Worm (Caenorhabditis elegans): ENCODE results near the gene C54E4.4.

DNA sequence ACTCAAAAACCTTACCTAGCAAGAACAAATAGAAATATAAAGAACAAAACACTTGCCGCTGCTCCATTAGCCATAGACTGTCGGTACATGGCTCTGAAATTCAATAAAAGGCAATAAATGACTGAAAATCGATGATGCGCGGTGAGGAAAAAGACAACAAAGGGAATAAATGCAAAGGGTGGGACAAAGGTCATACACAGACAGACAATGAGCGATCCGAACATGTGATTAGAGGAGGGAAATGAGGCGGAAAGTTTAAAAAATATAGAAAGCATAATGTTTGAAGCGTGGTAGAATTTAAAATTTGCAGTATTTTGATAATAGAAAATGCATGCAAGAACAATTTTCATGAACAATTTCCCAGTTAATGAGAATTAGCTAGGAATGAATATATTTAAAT lies 27.9 kb downstream of the C54E4.4 start, which contains the start of gene C54E4.12:
- TF ChIP-seq lin-39 (tag; optimal IDR thresholded peaks at IDR 0.05): no peak
- TF ChIP-seq nhr-237 (tag; optimal IDR thresholded peaks at IDR 0.05): no peak
- no peak for TF ChIP-seq fos-1 (tag; optimal IDR thresholded peaks at IDR 0.05)
- TF ChIP-seq tbx-2 (tag; optimal IDR thresholded peaks at IDR 0.05): no peak
- TF ChIP-seq mdl-1 (tag; optimal IDR thresholded peaks at IDR 0.05): no peak
- TF ChIP-seq unc-62 (GFP tag; optimal IDR thresholded peaks at IDR 0.05): no peak
- no peak for TF ChIP-seq nhr-11 (tag; optimal IDR thresholded peaks at IDR 0.05)
- no peak for TF ChIP-seq jun-1 (tag; optimal IDR thresholded peaks at IDR 0.05)
- no peak for TF ChIP-seq pha-4 (tag; optimal IDR thresholded peaks at IDR 0.05)
- no peak for TF ChIP-seq egl-27 (tag; optimal IDR thresholded peaks at IDR 0.05)
- no peak for TF ChIP-seq lsy-12 (tag; optimal IDR thresholded peaks at IDR 0.05)
- TF ChIP-seq lin-15B (tag; optimal IDR thresholded peaks at IDR 0.05): no peak
- TF ChIP-seq ama-1 (optimal IDR thresholded peaks at IDR 0.05): no peak
- TF ChIP-seq fkh-2 (tag; optimal IDR thresholded peaks at IDR 0.05): no peak

All from whole organism, L3 larva.